Worm (Caenorhabditis elegans): ENCODE data around the gene fbxa-165.

ce11 chrII:1616382-1616781, at the start of gene fbxa-165:
- no peak for TF ChIP-seq pha-4 (tag; optimal IDR thresholded peaks at IDR 0.05)
- TF ChIP-seq ces-1 (GFP tag; optimal IDR thresholded peaks at IDR 0.05): no peak
